Worm (Caenorhabditis elegans) whole organism, L4 larva: ENCODE data around the gene F39H12.1.

Source experiments
- F26F4.8 ChIP-seq: fragments of 200-800 bp; sonication (Bioruptor generic); conservative IDR thresholded peaks from 2 replicates; pipeline ENCODE4 v1.3.6; 2022; ENCODE audit warnings: missing genetic modification characterization, missing compliant biosample characterization
- F44E2.7 ChIP-seq: fragments of 200-800 bp; sonication (Bioruptor generic); IDR thresholded peaks from 2 replicates; pipeline ENCODE4 v2.1.2; 2022; ENCODE audit warnings: missing genetic modification characterization, missing compliant biosample characterization
- T26A8.4 ChIP-seq: fragments of 200-800 bp; sonication (Bioruptor generic); IDR thresholded peaks from 2 replicates; pipeline ENCODE4 v1.3.6; 2022; ENCODE audit warnings: missing genetic modification characterization, missing compliant biosample characterization
- Y105C5A.15 ChIP-seq: fragments of 200-800 bp; sonication (Bioruptor generic); IDR thresholded peaks from 2 replicates; pipeline ENCODE4 v1.3.6; 2022; ENCODE audit warnings: missing genetic modification characterization, missing compliant biosample characterization
- Y75B8A.6 ChIP-seq: fragments of 200-800 bp; sonication (Bioruptor generic); IDR thresholded peaks from 2 replicates; pipeline ENCODE4 v1.3.6; 2022; ENCODE audit warnings: missing genetic modification reagents, missing genetic modification characterization, missing compliant biosample characterization
- aly-2 ChIP-seq: sonication (generic microtip); optimal IDR thresholded peaks from 2 replicates; lab custom pipeline; 2018; ENCODE audit warnings: missing biosample characterization, missing genetic modification characterization
- arid-1 ChIP-seq: fragments of 200-800 bp; sonication (Bioruptor generic); conservative IDR thresholded peaks from 2 replicates; pipeline ENCODE4 v1.3.6; 2022; ENCODE audit warnings: missing genetic modification reagents, missing genetic modification characterization, missing compliant biosample characterization
- attf-4 ChIP-seq: sonication (generic microtip); optimal IDR thresholded peaks from 3 replicates; lab custom pipeline; 2017; ENCODE audit warnings: missing biosample characterization, missing genetic modification characterization
- ceh-20 ChIP-seq: fragments of 200-800 bp; sonication (Bioruptor generic); IDR thresholded peaks from 2 replicates; pipeline ENCODE4 v1.3.6; 2022; ENCODE audit warnings: missing genetic modification reagents, missing genetic modification characterization, missing compliant biosample characterization
- ceh-82 ChIP-seq: sonication (generic microtip); optimal IDR thresholded peaks from 2 replicates; lab custom pipeline; 2017; ENCODE audit warnings: missing biosample characterization, missing genetic modification characterization
- daf-12 ChIP-seq: fragments of 150-350 bp; optimal IDR thresholded peaks from 2 replicates; lab custom pipeline; 2014; ENCODE audit warnings: missing biosample characterization, missing genetic modification reagents, missing genetic modification characterization
- daf-16 ChIP-seq, 3 experiments: sonication (generic microtip); optimal IDR thresholded peaks; 2 replicates each; lab custom pipeline; 2016 to 2017; ENCODE audit warnings: missing genetic modification characterization in 3 of 3, missing genetic modification reagents in 3 of 3, mild to moderate bottlenecking in 2 of 3, missing compliant biosample characterization in 2 of 3, missing biosample characterization in 1 of 3, moderate library complexity in 1 of 3
- daf-19 ChIP-seq: fragments of 200-800 bp; sonication (Bioruptor generic); conservative IDR thresholded peaks from 2 replicates; pipeline ENCODE4 v1.3.6; 2022; ENCODE audit warnings: missing genetic modification characterization, missing compliant biosample characterization
- daf-8 ChIP-seq: fragments of 200-800 bp; sonication (Bioruptor generic); IDR thresholded peaks from 2 replicates; pipeline ENCODE4 v1.3.6; 2022; ENCODE audit warnings: missing genetic modification characterization, missing compliant biosample characterization
- dmd-6 ChIP-seq: fragments of 200-800 bp; sonication (Bioruptor generic); IDR thresholded peaks from 2 replicates; pipeline ENCODE4 v1.3.6; 2022; ENCODE audit warnings: missing genetic modification reagents, missing genetic modification characterization, missing compliant biosample characterization
- duxl-1 ChIP-seq: sonication (generic microtip); optimal IDR thresholded peaks from 2 replicates; lab custom pipeline; 2016; ENCODE audit warnings: mild to moderate bottlenecking, missing genetic modification characterization, moderate library complexity, missing compliant biosample characterization; ENCODE audit not compliant: poor library complexity
- dve-1 ChIP-seq: sonication (generic microtip); optimal IDR thresholded peaks from 2 replicates; lab custom pipeline; 2017; ENCODE audit warnings: antibody characterized with exemption, mild to moderate bottlenecking, missing genetic modification characterization, missing compliant biosample characterization; ENCODE audit not compliant: insufficient read depth
- fos-1 ChIP-seq: fragments of 150-350 bp; optimal IDR thresholded peaks from 2 replicates; lab custom pipeline; 2014; ENCODE audit warnings: missing biosample characterization, missing genetic modification characterization
- hlh-11 ChIP-seq: fragments of 200-800 bp; sonication (Bioruptor generic); optimal IDR thresholded peaks from 2 replicates; lab custom pipeline; 2018; ENCODE audit warnings: mild to moderate bottlenecking, missing genetic modification characterization, missing compliant biosample characterization
- hlh-30 ChIP-seq: sonication (generic microtip); optimal IDR thresholded peaks from 2 replicates; lab custom pipeline; 2017; ENCODE audit warnings: antibody characterized with exemption, mild to moderate bottlenecking, missing genetic modification characterization, missing compliant biosample characterization; ENCODE audit not compliant: insufficient read depth
- lim-7 ChIP-seq: fragments of 200-800 bp; sonication (Bioruptor generic); IDR thresholded peaks from 2 replicates; pipeline ENCODE4 v1.3.6; 2022; ENCODE audit warnings: missing genetic modification characterization, missing compliant biosample characterization
- lin-1 ChIP-seq: fragments of 200-800 bp; sonication (Bioruptor generic); IDR thresholded peaks from 2 replicates; pipeline ENCODE4 v1.3.6; 2022; ENCODE audit warnings: missing genetic modification reagents, missing genetic modification characterization, missing compliant biosample characterization
- lin-13 ChIP-seq: fragments of 150-350 bp; optimal IDR thresholded peaks from 2 replicates; lab custom pipeline; 2014; ENCODE audit warnings: missing biosample characterization, missing genetic modification reagents, missing genetic modification characterization
- lin-15B ChIP-seq: fragments of 150-350 bp; sonication (generic microtip); optimal IDR thresholded peaks from 3 replicates; lab custom pipeline; 2014; ENCODE audit warnings: missing biosample characterization, missing genetic modification characterization
- lsy-2 ChIP-seq, 2 experiments: fragments of 150-350 bp in 1 of 2; sonication (generic microtip) in 1 of 2; optimal IDR thresholded peaks; 2 replicates each; lab custom pipeline; 2014 to 2017; ENCODE audit warnings: missing biosample characterization in 2 of 2, missing genetic modification characterization in 2 of 2
- mdt-29 ChIP-seq: fragments of 200-800 bp; sonication (Bioruptor generic); IDR thresholded peaks from 2 replicates; pipeline ENCODE4 v1.3.6; 2022; ENCODE audit warnings: missing genetic modification reagents, missing genetic modification characterization, missing compliant biosample characterization
- mes-2 ChIP-seq: sonication (generic microtip); optimal IDR thresholded peaks from 2 replicates; lab custom pipeline; 2016; ENCODE audit warnings: missing genotype, mild to moderate bottlenecking, missing genetic modification characterization, missing compliant biosample characterization; ENCODE audit not compliant: poor library complexity, severe bottlenecking
- nhr-10 ChIP-seq: fragments of 150-350 bp; optimal IDR thresholded peaks from 2 replicates; lab custom pipeline; 2014; ENCODE audit warnings: missing biosample characterization, missing genetic modification characterization
- nhr-102 ChIP-seq: sonication (generic microtip); optimal IDR thresholded peaks from 2 replicates; lab custom pipeline; 2016; ENCODE audit warnings: mild to moderate bottlenecking, missing genetic modification characterization, moderate library complexity, missing compliant biosample characterization
- nhr-28 ChIP-seq: fragments of 150-350 bp; optimal IDR thresholded peaks from 2 replicates; lab custom pipeline; 2014; ENCODE audit warnings: missing biosample characterization, missing genetic modification characterization
- nhr-41 ChIP-seq: fragments of 200-800 bp; sonication (Bioruptor generic); IDR thresholded peaks from 2 replicates; pipeline ENCODE4 v1.3.6; 2022; ENCODE audit warnings: missing genetic modification reagents, missing genetic modification characterization, missing compliant biosample characterization
- nhr-77 ChIP-seq: fragments of 150-350 bp; optimal IDR thresholded peaks from 2 replicates; lab custom pipeline; 2014; ENCODE audit warnings: missing biosample characterization, missing genetic modification characterization
- pha-4 ChIP-seq, 2 experiments: fragments of 150-350 bp in 1 of 2; fragments of 200-800 bp in 1 of 2; sonication (Bioruptor generic) in 1 of 2; IDR thresholded peaks in 1 of 2; optimal IDR thresholded peaks in 1 of 2; 2 replicates each; pipeline versions ENCODE4 v1.3.6 to Lab custom; 2014 to 2022; ENCODE audit warnings: missing genetic modification characterization in 2 of 2, missing genetic modification reagents in 2 of 2, missing biosample characterization in 1 of 2, missing compliant biosample characterization in 1 of 2
- php-3 ChIP-seq: fragments of 200-800 bp; sonication (Bioruptor generic); IDR thresholded peaks from 2 replicates; pipeline ENCODE4 v1.3.6; 2022; ENCODE audit warnings: missing genetic modification reagents, missing genetic modification characterization, missing compliant biosample characterization
- pqm-1 ChIP-seq: sonication (generic microtip); optimal IDR thresholded peaks from 2 replicates; lab custom pipeline; 2017; ENCODE audit warnings: missing biosample characterization, missing genetic modification characterization
- saeg-2 ChIP-seq: fragments of 200-800 bp; sonication (Bioruptor generic); IDR thresholded peaks from 2 replicates; pipeline ENCODE4 v1.3.6; 2022; ENCODE audit warnings: missing genetic modification reagents, missing genetic modification characterization, missing compliant biosample characterization
- skn-1 ChIP-seq: fragments of 150-350 bp; optimal IDR thresholded peaks from 2 replicates; lab custom pipeline; 2014; ENCODE audit warnings: missing biosample characterization, missing genetic modification characterization
- tra-1 ChIP-seq: fragments of 200-800 bp; sonication (Bioruptor generic); IDR thresholded peaks from 2 replicates; pipeline ENCODE4 v1.3.6; 2022; ENCODE audit warnings: missing genetic modification reagents, missing genetic modification characterization, missing compliant biosample characterization
- unc-39 ChIP-seq: sonication (generic microtip); optimal IDR thresholded peaks from 2 replicates; lab custom pipeline; 2017; ENCODE audit warnings: missing biosample characterization, missing genetic modification characterization
- unc-62 ChIP-seq, 3 experiments: fragments of 150-350 bp in 1 of 3; sonication (generic microtip); optimal IDR thresholded peaks in 2 of 3; peaks in 1 of 3; 1 replicate in 1 of 3; 2 replicates in 2 of 3; lab custom pipeline; 2014 to 2017; ENCODE audit warnings: missing biosample characterization in 3 of 3, missing genetic modification characterization in 3 of 3, missing genetic modification reagents in 3 of 3, missing genotype in 1 of 3
- zip-11 ChIP-seq: fragments of 200-800 bp; sonication (Bioruptor generic); IDR thresholded peaks from 2 replicates; pipeline ENCODE4 v1.3.6; 2022; ENCODE audit warnings: missing genetic modification characterization, missing compliant biosample characterization
- zip-2 ChIP-seq: fragments of 150-350 bp; optimal IDR thresholded peaks from 2 replicates; lab custom pipeline; 2014; ENCODE audit warnings: missing biosample characterization, missing genetic modification characterization
- ztf-11 ChIP-seq: fragments of 150-350 bp; optimal IDR thresholded peaks from 2 replicates; lab custom pipeline; 2014; ENCODE audit warnings: missing biosample characterization, missing genetic modification characterization

Gene F39H12.1

ce11 chrX:812264-812663, 22.3 kb upstream of the F39H12.1 start (continued):
- TF ChIP-seq mdt-29 (GFP tag; lab: Robert Waterston, UW) (no peak), attf-4 (no peak), daf-12 (no peak), nhr-41 (no peak), ceh-20 (GFP tag; lab: Robert Waterston, UW) (no peak), tra-1 (GFP tag; lab: Robert Waterston, UW) (no peak), nhr-77 (tag; lab: Kevin White, UChicago) (no peak), pqm-1 (tag; lab: Kevin White, UChicago) (no peak), hlh-11 (tag; lab: Kevin White, UChicago) (peak; percentile 2), lsy-2 (tag; optimal IDR thresholded peaks at IDR 0.05; lab: Kevin White, UChicago) (no peak), saeg-2 (no peak), F44E2.7 (GFP tag; lab: Robert Waterston, UW) (no peak), unc-39 (no peak), F26F4.8 (GFP tag; lab: Robert Waterston, UW) (no peak), unc-62 (GFP tag; optimal IDR thresholded peaks at IDR 0.05 in 1 of 2; lab: Kevin White, UChicago) (no peak), unc-62 (tag; optimal IDR thresholded peaks at IDR 0.05; lab: Kevin White, UChicago) (no peak), arid-1 (GFP tag; lab: Robert Waterston, UW) (no peak), zip-11 (GFP tag; lab: Robert Waterston, UW) (no peak), T26A8.4 (GFP tag; lab: Robert Waterston, UW) (no peak)
- TF ChIP-seq, all 104 proteins: peak for 6

- TF ChIP-seq zip-2 (tag; lab: Kevin White, UChicago) (no peak), daf-16 (GFP tag; optimal IDR thresholded peaks at IDR 0.05; lab: Kevin White, UChicago) (no peak), daf-16 (tag; optimal IDR thresholded peaks at IDR 0.05; lab: Kevin White, UChicago) (peak; percentile 42)
Measured at ce11 chrX:813063-813462, 21.5 kb upstream of the F39H12.1 start, which contains the start of gene F25E2.3. Gene F25E2.3, minus strand, starts transcription at chrX:813163.

- no peak for TF ChIP-seq ceh-82 (tag; lab: Kevin White, UChicago)
- TF ChIP-seq dve-1 (tag; lab: Kevin White, UChicago): peak; percentile 54
- TF ChIP-seq lin-1 (GFP tag; lab: Robert Waterston, UW): no peak
- TF ChIP-seq daf-8: no peak
- TF ChIP-seq tra-1 (GFP tag; lab: Robert Waterston, UW): peak; percentile 70; the same call in 1 of the 2 replicates
- TF ChIP-seq dmd-6 (GFP tag; lab: Robert Waterston, UW): peak; percentile 69
- TF ChIP-seq lim-7: no peak
- no peak for TF ChIP-seq lsy-2 (tag; optimal IDR thresholded peaks at IDR 0.05; lab: Kevin White, UChicago)
- TF ChIP-seq nhr-102 (tag; lab: Kevin White, UChicago): peak; percentile 12
- TF ChIP-seq php-3 (GFP tag; lab: Robert Waterston, UW): peak; percentile 73
- no peak for TF ChIP-seq duxl-1 (tag; lab: Kevin White, UChicago)
- TF ChIP-seq skn-1: no peak
- no peak for TF ChIP-seq hlh-30 (tag; lab: Kevin White, UChicago)
- TF ChIP-seq pqm-1 (tag; lab: Kevin White, UChicago): peak; percentile 87
- TF ChIP-seq nhr-10: no peak
- no peak for TF ChIP-seq daf-19 (GFP tag; lab: Robert Waterston, UW)
- peak; percentile 1 for TF ChIP-seq mes-2
- no peak for TF ChIP-seq F26F4.8 (GFP tag; lab: Robert Waterston, UW)
- TF ChIP-seq lin-13 (GFP tag; lab: Kevin White, UChicago): no peak
- peak; percentile 53 for TF ChIP-seq nhr-28 (tag; lab: Kevin White, UChicago)
- no peak for TF ChIP-seq Y75B8A.6 (GFP tag; lab: Robert Waterston, UW)
- TF ChIP-seq daf-16 (GFP tag; optimal IDR thresholded peaks at IDR 0.05; lab: Kevin White, UChicago): no peak
- TF ChIP-seq daf-16 (tag; optimal IDR thresholded peaks at IDR 0.05; lab: Kevin White, UChicago): peak; percentile 55
- TF ChIP-seq hlh-11 (tag; lab: Kevin White, UChicago): peak; percentile 48
- no peak for TF ChIP-seq ztf-11 (tag; lab: Kevin White, UChicago)
- TF ChIP-seq lin-15B (tag; lab: Kevin White, UChicago): no peak
- no peak for TF ChIP-seq Y105C5A.15 (GFP tag; lab: Robert Waterston, UW)
- TF ChIP-seq zip-11 (GFP tag; lab: Robert Waterston, UW): no peak
- no peak for TF ChIP-seq fos-1
- TF ChIP-seq pha-4 (GFP tag; IDR thresholded peaks at IDR 0.05; lab: Robert Waterston, UW): no peak
- no peak for TF ChIP-seq pha-4 (tag; optimal IDR thresholded peaks at IDR 0.05; lab: Kevin White, UChicago)
- TF ChIP-seq aly-2 (tag; lab: Kevin White, UChicago): no peak
- no peak for TF ChIP-seq saeg-2
- TF ChIP-seq, all 104 proteins: peak for 10
Measured at ce11 chrX:815929-816328, 18.6 kb upstream of the F39H12.1 start, which contains the start of gene ifd-2. Gene ifd-2, minus strand, starts transcription at chrX:815929.
